Worm (Caenorhabditis elegans): ENCODE data around the gene ZK813.6.

The ZK813.6 gene

ce11 chrX:3473793-3474192, 49.2 kb downstream of the ZK813.6 start:
- no peak for TF ChIP-seq sptf-1 (tag; optimal IDR thresholded peaks at IDR 0.05)
- TF ChIP-seq nhr-28 (tag; optimal IDR thresholded peaks at IDR 0.05) = no peak
- TF ChIP-seq unc-120 (tag; optimal IDR thresholded peaks at IDR 0.05; ENCODE audit: poor library complexity, severe bottlenecking) = no peak
- no peak for TF ChIP-seq ceh-83 (GFP tag; optimal IDR thresholded peaks at IDR 0.05)
- no peak for TF ChIP-seq mep-1 (tag; optimal IDR thresholded peaks at IDR 0.05)
- TF ChIP-seq lin-32 (GFP tag; optimal IDR thresholded peaks at IDR 0.05) = no peak
- no peak for TF ChIP-seq unc-62 (GFP tag; optimal IDR thresholded peaks at IDR 0.05)
- TF ChIP-seq snpc-4 (tag; optimal IDR thresholded peaks at IDR 0.05) = no peak
- no peak for TF ChIP-seq pha-4 (tag; optimal IDR thresholded peaks at IDR 0.05)
- no peak for TF ChIP-seq M03D4.4 (tag; optimal IDR thresholded peaks at IDR 0.05)
- TF ChIP-seq hlh-1 (tag; optimal IDR thresholded peaks at IDR 0.05) = no peak
- TF ChIP-seq nhr-237 (tag; optimal IDR thresholded peaks at IDR 0.05) = no peak
- no peak for TF ChIP-seq drap-1 (GFP tag; optimal IDR thresholded peaks at IDR 0.05)
- no peak for TF ChIP-seq blmp-1 (tag; optimal IDR thresholded peaks at IDR 0.05)
- no peak for TF ChIP-seq ceh-43 (GFP tag; optimal IDR thresholded peaks at IDR 0.05)
- TF ChIP-seq mls-2 (tag; optimal IDR thresholded peaks at IDR 0.05) = no peak
- TF ChIP-seq ztf-11 (tag; optimal IDR thresholded peaks at IDR 0.05) = no peak
- no peak for TF ChIP-seq ham-2 (GFP tag; optimal IDR thresholded peaks at IDR 0.05)
- TF ChIP-seq lsy-2 (tag; optimal IDR thresholded peaks at IDR 0.05) = no peak

Data from whole organism, mixed stage, embryonic.